Fruit fly (Drosophila melanogaster) whole organism, adult: Measurements from ENCODE around the gene smid.

Experiments
- Clk ChIP-seq: fragments of 200-800 bp; sonication (Bioruptor generic); optimal IDR thresholded peaks from 2 replicates; lab custom pipeline; 2017; ENCODE audit warnings: missing biosample characterization, missing genetic modification characterization
- Crg-1 ChIP-seq: fragments of 200-800 bp; sonication (Bioruptor generic); optimal IDR thresholded peaks from 2 replicates; lab custom pipeline; 2016; ENCODE audit warnings: missing biosample characterization, missing genetic modification characterization
- Hr96 ChIP-seq: fragments of 200-800 bp; sonication (Bioruptor generic); optimal IDR thresholded peaks from 2 replicates; lab custom pipeline; 2016; ENCODE audit warnings: missing biosample characterization, missing genetic modification characterization
- bab1 ChIP-seq: fragments of 200-800 bp; sonication (Bioruptor generic); optimal IDR thresholded peaks from 3 replicates; lab custom pipeline; 2019; ENCODE audit warnings: missing biosample characterization, mild to moderate bottlenecking, missing genetic modification characterization, moderate library complexity
- cic ChIP-seq: fragments of 200-800 bp; sonication (Bioruptor generic); optimal IDR thresholded peaks from 2 replicates; lab custom pipeline; 2017; ENCODE audit warnings: missing biosample characterization, mild to moderate bottlenecking, missing genetic modification characterization, moderate library complexity
- cnc ChIP-seq, 2 experiments: fragments of >200 bp; optimal IDR thresholded peaks; 2 replicates each; lab custom pipeline; 2017
- ovo ChIP-seq: fragments of 200-800 bp; sonication (Bioruptor generic); optimal IDR thresholded peaks from 2 replicates; lab custom pipeline; 2016; ENCODE audit warnings: missing biosample characterization, missing genetic modification characterization
- tj ChIP-seq: fragments of 200-800 bp; sonication (Bioruptor generic); optimal IDR thresholded peaks from 3 replicates; lab custom pipeline; 2017; ENCODE audit warnings: missing biosample characterization, mild to moderate bottlenecking, missing genetic modification characterization, moderate library complexity

- TF ChIP-seq bab1 (GFP tag; lab: Kevin White, UChicago) = no peak
- no peak for TF ChIP-seq ovo (GFP tag; lab: Kevin White, UChicago)
- no peak for TF ChIP-seq Hr96
- no peak for TF ChIP-seq cnc (optimal IDR thresholded peaks at IDR 0.05; lab: Kevin White, UChicago)
- no peak for TF ChIP-seq Clk (GFP tag; lab: Kevin White, UChicago)
- no peak for TF ChIP-seq tj (GFP tag; lab: Kevin White, UChicago)
- no peak for TF ChIP-seq cic (GFP tag; lab: Kevin White, UChicago)
- no peak for TF ChIP-seq Crg-1 (GFP tag; lab: Kevin White, UChicago)
Measured at dm6 chr3L:7349311-7349710, 32.1 kb upstream of the smid start.
